Fruit fly (Drosophila melanogaster): ENCODE data around the gene CG33287.

Gene CG33287

DNA sequence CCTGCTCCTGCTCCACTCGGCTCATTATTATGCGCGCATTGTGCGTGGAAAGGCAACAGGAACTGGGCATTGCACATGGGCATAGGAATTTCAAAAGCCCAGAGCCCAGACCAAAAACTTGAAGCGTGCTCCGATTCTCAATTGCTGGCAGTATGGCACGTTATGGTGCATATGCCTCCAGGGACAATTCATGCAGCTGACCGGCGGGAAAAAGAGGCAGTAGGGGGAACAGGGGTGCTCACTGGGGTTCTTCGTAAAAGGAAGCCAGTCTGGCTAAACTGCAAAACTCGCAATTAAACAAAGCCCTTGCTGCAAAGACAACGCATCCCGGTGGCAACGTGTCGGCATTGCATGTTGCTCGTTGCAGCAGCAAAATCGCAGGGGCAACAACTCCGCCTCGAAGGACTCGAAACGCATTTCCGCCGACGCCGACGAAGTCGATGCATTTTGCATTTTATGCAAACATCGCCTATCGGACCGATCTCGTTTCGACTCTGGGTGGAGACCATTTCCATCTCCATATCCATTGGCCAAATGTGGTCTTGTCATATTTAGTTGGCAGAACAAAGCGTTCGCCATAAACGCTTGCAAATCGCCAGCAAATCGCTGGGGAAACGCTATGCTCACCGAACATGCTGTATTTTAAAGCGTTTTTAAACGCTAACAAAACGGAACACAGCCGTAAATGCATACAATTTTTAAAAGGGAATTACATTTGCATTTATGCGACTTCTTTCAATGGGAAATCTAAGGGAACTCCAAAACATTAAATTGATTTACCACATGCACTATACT is 14.1 kb upstream of the CG33287 start:
- TF ChIP-seq noc (tag; optimal IDR thresholded peaks at IDR 0.05), result no peak

DNA sequence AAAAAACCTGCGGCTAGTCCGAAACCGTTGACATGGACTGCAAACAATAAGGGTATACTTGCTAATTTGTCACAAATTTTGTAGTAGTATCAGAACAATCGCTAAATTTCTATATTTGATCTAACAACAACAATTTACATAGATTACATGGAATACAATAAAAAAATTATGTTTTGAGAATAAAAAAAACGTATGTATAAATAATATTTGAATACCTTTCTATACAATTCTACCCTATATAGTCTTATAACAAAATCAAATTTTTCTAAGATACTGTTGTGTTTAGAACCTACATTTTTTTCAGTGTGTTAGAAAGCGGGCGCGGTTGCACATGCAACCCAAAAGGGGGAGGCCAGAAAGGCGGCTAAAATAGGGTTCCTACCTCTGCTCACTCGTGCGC is 12.8 kb upstream of the CG33287 start:
- no peak for TF ChIP-seq noc (tag; optimal IDR thresholded peaks at IDR 0.05)

DNA sequence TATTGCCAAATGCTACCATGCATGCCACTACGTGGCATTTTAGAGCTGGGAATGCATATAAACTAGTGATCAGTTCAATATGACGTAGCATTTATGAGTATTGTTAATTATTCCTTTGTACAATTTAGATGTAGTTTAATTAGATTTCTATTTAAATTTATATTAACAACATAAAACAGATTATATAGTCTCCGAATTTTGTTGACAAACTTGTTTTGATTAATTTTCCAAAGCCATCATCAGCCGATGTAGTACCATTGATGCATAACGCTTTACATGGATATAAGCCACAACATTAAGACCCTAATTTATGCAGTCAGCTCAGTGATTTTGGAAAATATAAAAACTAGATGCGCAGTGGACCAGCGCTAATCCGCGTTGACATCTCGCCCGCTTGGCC is 12.1 kb upstream of the CG33287 start:
- no peak for TF ChIP-seq noc (tag; optimal IDR thresholded peaks at IDR 0.05)

DNA sequence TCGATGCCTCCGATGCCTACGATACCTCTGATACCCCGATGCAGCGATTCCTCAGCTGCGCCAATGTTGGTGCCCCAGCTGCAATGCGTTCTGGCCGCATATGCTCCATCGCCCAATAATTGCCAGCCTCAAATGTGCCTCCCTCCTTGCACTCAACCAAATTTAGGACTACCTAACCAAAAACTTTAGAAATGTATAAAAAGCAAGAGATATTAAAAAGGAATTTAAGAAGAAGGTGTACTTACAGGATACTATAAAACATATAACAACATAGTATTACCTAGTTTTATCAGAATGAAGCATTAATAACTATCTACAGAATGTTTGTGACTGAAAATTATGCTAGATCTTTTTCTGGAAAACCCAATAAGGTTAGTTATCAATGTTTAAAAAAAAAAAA is 11.3 kb upstream of the CG33287 start:
- TF ChIP-seq noc (tag; optimal IDR thresholded peaks at IDR 0.05), result no peak

DNA sequence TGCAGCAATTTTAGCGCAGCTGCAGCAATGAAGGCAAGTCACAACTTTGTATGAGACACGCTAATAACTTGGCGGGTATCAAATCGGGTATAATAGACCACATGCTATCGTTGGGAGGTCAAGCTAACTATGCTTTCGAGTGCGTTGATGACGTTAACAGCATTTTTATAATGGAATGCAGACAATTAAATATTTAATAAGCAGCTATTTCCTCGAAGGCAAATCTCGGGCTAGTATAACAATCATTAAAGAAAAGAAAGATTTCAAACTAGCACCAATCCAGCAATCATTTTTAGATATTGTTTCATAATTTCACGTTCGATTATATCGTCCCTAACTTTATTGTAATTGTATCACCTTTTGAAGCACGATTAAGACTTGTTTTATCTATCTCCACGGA is 10.0 kb upstream of the CG33287 start:
- no peak for TF ChIP-seq noc (tag; optimal IDR thresholded peaks at IDR 0.05)

DNA sequence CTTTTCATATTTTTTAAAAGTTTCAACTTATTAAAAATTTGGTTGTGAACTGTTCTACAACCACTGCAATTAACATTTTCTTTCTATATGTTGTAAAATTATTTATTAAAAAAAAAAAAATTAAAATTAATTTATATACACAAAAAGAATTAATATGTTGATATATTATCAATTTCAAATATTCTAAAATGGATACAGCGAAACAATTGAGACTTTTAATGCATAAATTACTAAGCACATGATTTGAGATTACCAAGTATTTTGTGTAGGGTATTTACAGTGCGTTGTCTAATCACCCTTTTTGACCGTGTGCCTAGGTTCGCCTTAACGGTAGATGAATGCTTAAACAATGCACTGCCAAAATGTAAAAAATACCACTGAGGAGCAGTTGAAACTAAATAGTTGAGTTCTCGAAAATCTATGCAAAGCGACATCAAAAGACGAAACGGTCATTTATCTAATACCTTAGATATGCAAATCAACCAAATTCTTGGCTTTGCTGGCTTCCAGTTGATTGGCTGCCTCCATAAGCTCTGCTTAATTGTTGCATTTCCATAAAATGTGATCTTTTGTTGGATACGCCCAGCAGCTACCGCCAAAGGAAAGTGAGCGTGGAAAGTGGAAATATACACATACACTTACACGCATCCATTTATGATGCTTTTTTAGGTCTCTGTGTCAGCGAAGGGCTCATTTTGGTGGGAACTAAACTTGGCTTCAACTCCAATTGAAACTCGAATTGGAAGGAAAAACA is 6.7 kb upstream of the CG33287 start:
- TF ChIP-seq noc (tag; optimal IDR thresholded peaks at IDR 0.05), result no peak

DNA sequence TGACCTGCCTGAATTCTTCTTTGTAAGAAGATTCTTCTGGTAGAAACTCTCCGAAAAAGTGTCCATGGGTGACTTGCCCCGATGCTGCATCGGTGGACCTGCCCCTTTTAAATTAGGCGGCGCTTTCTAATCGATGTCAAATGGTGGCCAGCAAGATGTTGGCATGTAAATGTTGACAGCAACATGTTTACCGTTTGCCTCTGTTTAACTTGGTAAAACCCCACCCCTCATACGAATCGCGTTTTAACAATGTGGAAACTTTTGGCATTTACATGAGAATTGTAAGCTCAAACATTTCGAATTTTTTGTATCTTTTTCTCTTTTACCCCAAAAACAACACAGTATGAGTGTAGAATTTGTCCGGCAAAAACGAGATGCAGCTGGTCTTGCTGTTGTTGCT is 5.9 kb upstream of the CG33287 start:
- no peak for TF ChIP-seq noc (tag; optimal IDR thresholded peaks at IDR 0.05)

DNA sequence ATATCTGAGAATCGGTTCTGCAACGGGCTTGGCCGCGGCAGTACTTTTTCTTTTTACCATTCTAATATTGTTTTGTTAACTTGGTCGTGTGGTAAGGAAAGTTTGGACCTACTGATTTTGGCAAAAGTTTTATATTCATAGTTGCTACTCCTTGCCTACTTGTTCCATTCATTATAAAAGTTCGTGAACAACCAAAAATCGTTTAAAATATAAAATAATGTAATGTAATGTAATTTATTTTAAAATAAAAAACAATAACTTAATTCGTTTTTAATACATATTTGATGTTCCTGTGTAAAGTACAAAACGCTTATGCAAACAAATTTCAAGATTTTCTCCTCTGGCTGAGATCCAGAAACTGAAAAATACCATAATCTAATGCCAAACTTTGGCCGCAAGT is 4.1 kb upstream of the CG33287 start, which contains the start of gene CG33286:
CG33286 (minus strand) TSS at position 101 of the 400 bp plus-strand sequence.
- no peak for TF ChIP-seq noc (tag; optimal IDR thresholded peaks at IDR 0.05)

DNA sequence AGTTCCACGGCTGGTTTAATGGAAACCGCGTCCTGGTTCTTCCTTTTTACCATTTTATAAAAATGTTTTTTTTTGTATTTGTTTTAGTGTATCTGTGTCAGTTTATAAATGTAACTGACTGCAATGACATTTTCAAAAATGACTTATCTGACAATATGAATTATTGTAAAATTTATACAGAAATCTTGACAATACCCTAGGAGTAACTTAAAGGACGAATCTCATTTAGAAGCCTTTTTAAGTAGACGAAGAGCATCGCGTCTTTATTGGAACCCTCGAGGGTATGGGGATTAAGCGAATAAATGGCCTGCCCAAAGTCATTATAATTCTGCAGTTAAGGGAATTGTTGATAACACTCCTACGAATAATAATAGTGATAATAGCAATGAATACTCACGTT is 3.8 kb downstream of the CG33287 start, which contains the start of gene CG12983:
CG12983 (minus strand) TSS at position 101 of the 400 bp plus-strand sequence.
- TF ChIP-seq noc (tag; optimal IDR thresholded peaks at IDR 0.05), result no peak

DNA sequence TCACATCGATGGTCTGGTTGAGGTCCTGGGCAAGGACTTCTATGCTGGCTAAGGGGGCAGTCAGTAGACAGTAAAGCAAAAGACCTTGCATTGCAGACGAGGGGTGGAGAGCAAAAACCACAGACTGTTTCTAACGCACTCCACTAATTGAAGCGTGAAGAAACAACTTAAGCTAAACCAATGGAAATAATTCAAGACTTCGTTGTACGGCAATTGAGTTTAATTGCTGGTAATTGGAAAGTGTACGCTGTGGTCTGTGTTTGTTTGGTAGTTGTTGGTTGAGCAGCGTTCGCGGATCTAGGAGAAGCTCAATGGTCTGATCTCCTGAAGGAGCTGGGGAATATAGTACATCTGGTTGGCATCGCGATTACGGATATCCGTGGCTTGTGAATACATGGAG is 8.0 kb downstream of the CG33287 start, which contains the start of gene CG10587:
CG10587 (minus strand) TSS at position 101 of the 400 bp plus-strand sequence.
- no peak for TF ChIP-seq noc (tag; optimal IDR thresholded peaks at IDR 0.05)

DNA sequence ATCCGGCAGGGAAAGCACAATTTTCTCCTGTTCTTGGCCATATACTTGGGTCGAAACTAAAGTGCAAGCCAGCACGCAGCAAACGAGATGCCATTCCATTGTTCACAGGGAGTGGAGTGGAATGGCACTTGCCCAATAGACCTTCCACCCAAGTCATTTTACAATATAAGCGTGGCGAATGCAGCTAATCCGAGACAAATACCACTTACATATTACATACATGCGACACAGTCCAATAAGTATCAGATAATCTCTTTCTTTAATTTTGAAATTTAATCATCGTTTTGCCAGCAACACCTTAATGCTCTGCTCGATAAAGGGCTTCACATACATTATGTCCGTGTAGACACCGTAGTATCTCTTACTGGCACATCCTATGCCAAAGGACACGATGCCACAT is 9.2 kb downstream of the CG33287 start, which contains the start of gene CG11037:
CG11037 (minus strand) TSS at position 101 of the 400 bp plus-strand sequence.
- no peak for TF ChIP-seq noc (tag; optimal IDR thresholded peaks at IDR 0.05)

DNA sequence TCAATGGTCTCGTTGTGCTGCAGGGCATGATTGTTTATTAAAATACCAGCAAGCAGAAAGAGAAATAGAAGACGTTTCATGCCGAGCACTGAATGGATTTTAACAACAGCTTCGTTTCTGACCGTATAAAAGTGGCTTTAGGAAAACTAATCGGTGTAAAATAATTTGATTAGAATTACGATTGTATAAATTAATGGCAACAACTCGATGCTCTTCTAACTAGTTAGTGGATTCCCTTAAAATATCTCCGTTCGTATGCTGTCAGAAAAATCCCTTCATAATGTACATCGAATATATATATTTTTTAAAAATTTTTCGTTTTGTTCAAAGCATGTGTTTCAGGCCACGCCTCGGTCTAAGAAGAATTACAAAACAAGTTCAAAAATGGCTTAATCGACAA is 13.8 kb downstream of the CG33287 start, which contains the start of the genes Sems and CG10588:
Sems (minus strand) TSS at position 101 of the 400 bp plus-strand sequence.
CG10588 (plus strand) TSS at position 285 of the 400 bp plus-strand sequence.
- no peak for TF ChIP-seq noc (tag; optimal IDR thresholded peaks at IDR 0.05)

DNA sequence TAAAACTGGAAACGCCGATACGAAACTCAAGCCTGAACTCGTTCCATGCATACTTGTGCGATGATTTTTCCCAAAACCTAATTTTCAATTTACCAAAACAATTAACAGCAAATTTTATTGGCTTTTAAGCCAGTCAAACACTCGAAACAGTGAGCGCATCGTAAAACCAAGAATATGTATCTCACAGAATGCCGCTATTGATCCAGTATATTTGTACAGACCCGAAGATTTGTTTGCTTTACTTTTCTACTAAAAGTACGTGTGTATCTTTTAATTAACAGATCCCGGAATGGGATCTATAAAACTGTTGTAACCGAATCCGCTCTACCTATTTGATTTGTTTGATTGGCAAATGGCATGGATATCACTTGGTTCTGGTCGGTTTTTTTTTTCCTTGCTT is 16.3 kb downstream of the CG33287 start:
- no peak for TF ChIP-seq noc (tag; optimal IDR thresholded peaks at IDR 0.05)

DNA sequence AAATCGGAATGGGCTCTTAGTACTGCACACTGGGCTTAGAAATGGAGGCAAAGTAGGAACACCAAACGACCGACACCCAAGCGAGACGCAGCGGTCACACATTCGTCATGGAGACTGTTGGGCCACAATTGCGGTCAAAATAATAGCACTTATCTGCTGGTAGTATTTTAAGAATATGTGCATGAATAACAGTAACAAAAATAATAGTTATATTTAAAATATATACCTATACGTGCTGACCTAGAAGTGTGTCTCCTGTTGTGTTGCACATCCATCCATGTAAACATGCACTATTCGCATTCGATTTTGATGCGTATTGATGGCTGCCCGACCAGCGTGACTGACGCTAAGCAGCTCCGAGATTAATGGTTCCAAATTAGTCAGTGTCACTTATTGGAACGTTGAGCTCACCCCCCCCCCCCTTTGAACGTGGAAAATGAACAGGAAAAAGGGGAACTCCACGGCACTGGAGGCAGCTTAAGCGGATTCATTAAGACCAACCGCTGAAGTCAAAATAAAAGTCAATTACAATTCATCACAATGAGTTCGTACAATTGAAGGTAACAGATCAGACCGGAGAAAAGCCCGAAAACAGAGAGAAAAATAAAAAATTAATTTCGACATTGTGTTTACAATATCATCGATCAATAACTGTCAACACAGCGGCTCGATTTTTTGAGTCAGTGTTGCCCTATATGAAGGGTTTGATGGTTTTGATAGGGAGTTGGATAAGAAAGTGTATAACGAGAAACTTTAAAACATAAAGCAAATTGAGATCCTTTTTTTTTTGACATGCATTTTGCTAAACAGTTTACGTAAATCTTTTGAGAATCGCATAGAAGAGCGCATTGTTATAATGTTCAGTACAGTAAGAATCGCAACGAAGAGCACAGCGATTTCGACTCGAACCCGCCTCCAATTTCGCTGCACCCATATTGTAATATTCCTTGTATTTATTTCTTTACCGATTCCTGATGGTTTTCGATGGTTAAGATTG is 17.5 kb downstream of the CG33287 start:
- TF ChIP-seq noc (tag; optimal IDR thresholded peaks at IDR 0.05), result no peak

DNA sequence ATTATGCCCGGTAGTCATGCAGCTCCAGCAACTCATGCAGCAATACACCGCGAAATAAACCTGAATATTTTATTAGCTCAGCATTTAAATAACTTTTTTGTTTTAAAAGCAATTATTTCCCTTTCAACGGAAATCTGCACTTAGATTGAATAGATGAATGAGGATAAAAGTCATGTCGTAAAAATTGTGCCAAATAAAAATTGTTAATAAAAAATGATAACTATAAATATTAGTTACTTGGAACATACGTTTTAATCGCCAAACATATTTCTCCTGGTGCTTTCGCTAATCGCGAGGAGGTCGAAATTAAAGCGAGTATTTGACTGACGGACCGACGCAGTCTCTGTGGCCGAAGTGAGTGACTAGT is 18.4 kb downstream of the CG33287 start:
- TF ChIP-seq noc (tag; optimal IDR thresholded peaks at IDR 0.05), result no peak

All from whole organism, larva.